Worm (Caenorhabditis elegans): ENCODE measurements around the gene F55C12.6.

Gene F55C12.6

ce11 chrII:5838453-5838852 lies 37.5 kb downstream of the F55C12.6 start, which contains the start of gene ZK1248.15:
TSS of gene ZK1248.15 (minus strand) at chrII:5838553.
- TF ChIP-seq sem-4 (tag; optimal IDR thresholded peaks at IDR 0.05) (no peak), ama-1 (optimal IDR thresholded peaks at IDR 0.05) (no peak), lin-39 (tag; optimal IDR thresholded peaks at IDR 0.05) (no peak), gmeb-1 (tag; optimal IDR thresholded peaks at IDR 0.05) (no peak), nhr-6 (tag; optimal IDR thresholded peaks at IDR 0.05) (no peak)

- TF ChIP-seq lin-11 (tag; optimal IDR thresholded peaks at IDR 0.05) (no peak), mbf-1 (tag; optimal IDR thresholded peaks at IDR 0.05) (no peak), peb-1 (tag; optimal IDR thresholded peaks at IDR 0.05) (no peak), ZK546.5 (tag; optimal IDR thresholded peaks at IDR 0.05) (no peak), sma-3 (GFP tag; optimal IDR thresholded peaks at IDR 0.05) (peak; percentile 65), nhr-77 (tag; optimal IDR thresholded peaks at IDR 0.05) (no peak), nhr-21 (tag; optimal IDR thresholded peaks at IDR 0.05) (no peak), ceh-82 (tag; optimal IDR thresholded peaks at IDR 0.05) (no peak), crh-2 (tag; optimal IDR thresholded peaks at IDR 0.05) (peak; percentile 15), F13H6.1 (tag; optimal IDR thresholded peaks at IDR 0.05) (peak; percentile 21), mdl-1 (tag; optimal IDR thresholded peaks at IDR 0.05) (no peak), sma-9 (GFP tag; optimal IDR thresholded peaks at IDR 0.05) (no peak), sma-9 (tag; optimal IDR thresholded peaks at IDR 0.05) (no peak), blmp-1 (tag; optimal IDR thresholded peaks at IDR 0.05; ENCODE audit: insufficient read depth) (no peak), lin-39 (tag; optimal IDR thresholded peaks at IDR 0.05) (no peak), unc-39 (tag; optimal IDR thresholded peaks at IDR 0.05) (no peak), mab-5 (tag; optimal IDR thresholded peaks at IDR 0.05) (no peak), nhr-129 (tag; optimal IDR thresholded peaks at IDR 0.05) (peak; percentile 3), nhr-10 (tag; optimal IDR thresholded peaks at IDR 0.05) (no peak), nhr-237 (tag; optimal IDR thresholded peaks at IDR 0.05) (no peak), elt-1 (tag; optimal IDR thresholded peaks at IDR 0.05) (no peak), ceh-16 (tag; optimal IDR thresholded peaks at IDR 0.05) (no peak), aly-2 (tag; optimal IDR thresholded peaks at IDR 0.05) (no peak), R02D3.7 (tag; optimal IDR thresholded peaks at IDR 0.05) (no peak), nhr-23 (tag; optimal IDR thresholded peaks at IDR 0.05) (no peak), unc-55 (GFP tag; optimal IDR thresholded peaks at IDR 0.05) (peak; percentile 73), ztf-11 (tag; optimal IDR thresholded peaks at IDR 0.05) (no peak), C34F6.9 (tag; optimal IDR thresholded peaks at IDR 0.05) (peak; percentile 81), nhr-25 (tag; optimal IDR thresholded peaks at IDR 0.05) (no peak), lsy-2 (tag; optimal IDR thresholded peaks at IDR 0.05) (peak in 1 of 2 experiments; percentile 68)
Observed at ce11 chrII:5836153-5836719, 39.7 kb downstream of the F55C12.6 start, which contains the start of gene fzo-1. TSS of gene fzo-1 (minus strand) at chrII:5836203.

- no peak for TF ChIP-seq unc-62 (GFP tag; optimal IDR thresholded peaks at IDR 0.05)
- TF ChIP-seq lsy-2 (tag; optimal IDR thresholded peaks at IDR 0.05), result no peak
- TF ChIP-seq mbf-1 (tag; optimal IDR thresholded peaks at IDR 0.05), result no peak
- no peak for TF ChIP-seq gmeb-1 (tag; optimal IDR thresholded peaks at IDR 0.05)
- TF ChIP-seq nhr-10 (tag; optimal IDR thresholded peaks at IDR 0.05), result no peak
- no peak for TF ChIP-seq nhr-237 (tag; optimal IDR thresholded peaks at IDR 0.05)
- no peak for TF ChIP-seq fos-1 (tag; optimal IDR thresholded peaks at IDR 0.05)
- no peak for TF ChIP-seq nhr-11 (tag; optimal IDR thresholded peaks at IDR 0.05)
- TF ChIP-seq elt-1 (tag; optimal IDR thresholded peaks at IDR 0.05), result no peak
- TF ChIP-seq F13H6.1 (tag; optimal IDR thresholded peaks at IDR 0.05), result no peak
- TF ChIP-seq nhr-12 (tag; optimal IDR thresholded peaks at IDR 0.05), result no peak
- TF ChIP-seq R02D3.7 (tag; optimal IDR thresholded peaks at IDR 0.05), result no peak
- TF ChIP-seq ztf-1 (GFP tag; conservative IDR thresholded peaks at IDR 0.05), result no peak
- no peak for TF ChIP-seq peb-1 (tag; optimal IDR thresholded peaks at IDR 0.05)
- TF ChIP-seq Y55F3AM.14 (GFP tag; optimal IDR thresholded peaks at IDR 0.05), result no peak
- TF ChIP-seq crh-2 (tag; optimal IDR thresholded peaks at IDR 0.05), result no peak
- no peak for TF ChIP-seq egl-27 (tag; optimal IDR thresholded peaks at IDR 0.05)
Observed at ce11 chrII:5835146-5835545, 40.8 kb downstream of the F55C12.6 start.
